Worm (Caenorhabditis elegans) whole organism, dauer: Measurements from ENCODE around the gene nhr-190.

Experiments
- unc-62 ChIP-seq: sonication (generic microtip); optimal IDR thresholded peaks from 2 replicates; lab custom pipeline; 2017; ENCODE audit warnings: missing biosample characterization, missing genetic modification reagents, missing genetic modification characterization

The nhr-190 gene

DNA sequence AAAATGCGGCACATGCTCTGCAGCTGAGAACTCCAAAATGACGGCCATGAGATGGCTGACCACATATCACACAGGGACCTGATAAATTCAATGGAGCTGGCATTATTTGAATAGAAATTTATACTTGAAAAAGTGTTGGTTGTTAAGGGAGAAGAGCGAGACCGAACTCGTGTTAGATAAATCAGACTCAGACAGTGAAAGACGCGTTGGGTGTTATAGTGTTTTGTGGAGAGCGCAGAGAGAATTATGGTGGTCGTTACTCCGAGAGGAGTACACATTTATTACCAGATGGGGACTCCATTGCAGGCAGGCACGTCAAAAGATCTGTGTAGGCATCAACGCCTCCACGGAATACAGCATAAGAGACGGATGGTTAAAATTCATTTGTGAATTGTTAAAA is at the start of gene nhr-190:
Gene nhr-190, minus strand, starts transcription at position 175 of the 400 bp plus-strand sequence.
- no peak for TF ChIP-seq unc-62

DNA sequence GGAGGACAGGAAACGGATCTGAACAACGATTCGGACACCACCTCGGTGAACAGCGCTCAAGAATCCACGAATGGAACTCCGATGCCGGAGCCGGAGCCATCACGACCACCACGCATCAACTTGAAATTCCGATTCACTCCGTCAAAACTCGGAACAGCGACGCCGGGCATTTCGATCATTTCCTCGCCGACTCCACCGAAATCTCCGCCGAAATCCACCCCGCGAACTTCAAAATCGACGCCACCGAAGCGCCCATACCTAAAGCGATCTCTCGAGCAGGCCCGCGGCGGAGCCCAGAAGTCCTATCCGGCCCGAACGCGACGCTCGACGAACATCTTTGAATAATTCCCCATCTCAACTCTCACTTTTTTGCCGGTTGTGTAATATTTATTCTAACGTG is 46.8 kb upstream of the nhr-190 start:
- no peak for TF ChIP-seq unc-62

DNA sequence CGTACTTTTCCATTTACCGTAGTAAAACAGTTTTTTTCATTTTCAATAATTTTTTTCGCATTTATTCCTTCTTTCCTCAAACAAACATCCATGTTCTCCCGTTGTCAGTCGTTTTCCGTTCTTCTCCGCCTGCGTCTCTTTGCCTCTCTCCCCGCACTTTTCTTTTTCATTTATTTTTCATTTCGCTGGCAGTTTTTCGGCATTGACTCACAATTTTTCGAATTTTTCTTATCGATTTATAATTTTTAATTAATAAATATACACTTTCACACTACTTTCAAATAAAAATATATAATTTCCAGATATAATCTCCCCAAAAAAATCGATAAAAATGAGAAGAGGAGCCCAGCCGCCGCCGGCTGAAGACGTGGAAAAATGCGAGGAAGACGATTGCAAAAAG is 44.7 kb upstream of the nhr-190 start, which contains the start of gene H25P19.1:
Gene H25P19.1, plus strand, starts transcription at position 301 of the 400 bp plus-strand sequence.
- TF ChIP-seq unc-62 = no peak

DNA sequence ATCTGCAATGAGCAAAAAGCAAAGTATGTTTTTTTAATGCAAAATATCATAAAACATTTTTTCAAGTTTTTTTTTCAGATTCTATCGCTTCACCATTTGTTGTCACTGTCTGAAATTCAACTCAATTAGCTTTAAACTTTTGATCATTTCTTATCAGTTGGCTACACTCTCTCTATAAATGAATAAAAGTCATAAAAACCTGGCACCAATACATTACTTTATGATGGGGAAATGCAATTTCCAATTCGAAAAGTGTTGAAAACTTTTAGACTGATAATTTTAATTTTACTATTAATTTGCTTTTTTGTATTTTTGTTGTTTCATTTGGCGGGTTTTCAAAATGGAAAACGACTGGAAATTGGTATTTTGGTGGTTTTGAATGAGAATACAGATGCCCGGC is 41.1 kb upstream of the nhr-190 start, which contains the start of gene F31F4.1:
Gene F31F4.1, plus strand, starts transcription at position 203 of the 400 bp plus-strand sequence.
- TF ChIP-seq unc-62 = no peak

DNA sequence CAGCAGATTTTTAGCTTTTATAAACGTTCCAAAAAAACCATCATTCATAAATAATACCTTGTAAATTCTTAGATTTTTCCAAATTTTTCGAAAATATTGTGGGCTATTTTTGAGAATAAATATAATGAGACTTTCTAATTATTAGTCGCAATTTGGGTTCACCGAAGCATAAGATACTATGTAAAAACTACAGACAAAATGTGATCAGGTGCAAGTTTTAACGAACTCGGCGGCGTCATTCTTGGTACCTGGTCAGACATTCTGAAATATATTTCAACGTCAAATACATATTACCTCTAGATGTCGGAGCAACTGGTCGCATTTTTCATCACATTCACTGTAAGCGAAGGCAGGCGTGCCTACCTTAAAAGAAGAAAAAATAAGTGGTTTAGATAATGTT is 39.3 kb upstream of the nhr-190 start, which contains the start of gene srx-23:
Gene srx-23, plus strand, starts transcription at position 301 of the 400 bp plus-strand sequence.
- TF ChIP-seq unc-62 = no peak

DNA sequence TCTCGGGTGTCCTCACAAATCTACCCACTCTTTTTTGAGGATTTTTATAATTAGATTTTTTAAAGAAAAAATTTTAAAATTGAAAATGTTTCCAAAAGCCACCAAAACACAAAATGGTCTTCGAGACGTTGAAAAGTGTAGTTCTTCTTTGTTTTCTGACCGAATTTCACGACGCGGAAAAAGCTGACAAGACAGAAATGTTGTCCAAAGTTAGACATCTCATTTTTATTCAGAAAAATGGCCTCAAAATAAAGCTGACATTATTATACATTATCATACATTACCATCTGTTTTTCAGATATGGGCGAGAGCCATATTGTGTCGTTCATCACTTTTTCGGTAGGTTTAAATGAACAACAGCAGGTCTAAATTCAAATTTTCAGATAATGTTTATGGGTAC is 36.9 kb upstream of the nhr-190 start, which contains the start of gene srx-22:
Gene srx-22, plus strand, starts transcription at position 301 of the 400 bp plus-strand sequence.
- TF ChIP-seq unc-62 = no peak

DNA sequence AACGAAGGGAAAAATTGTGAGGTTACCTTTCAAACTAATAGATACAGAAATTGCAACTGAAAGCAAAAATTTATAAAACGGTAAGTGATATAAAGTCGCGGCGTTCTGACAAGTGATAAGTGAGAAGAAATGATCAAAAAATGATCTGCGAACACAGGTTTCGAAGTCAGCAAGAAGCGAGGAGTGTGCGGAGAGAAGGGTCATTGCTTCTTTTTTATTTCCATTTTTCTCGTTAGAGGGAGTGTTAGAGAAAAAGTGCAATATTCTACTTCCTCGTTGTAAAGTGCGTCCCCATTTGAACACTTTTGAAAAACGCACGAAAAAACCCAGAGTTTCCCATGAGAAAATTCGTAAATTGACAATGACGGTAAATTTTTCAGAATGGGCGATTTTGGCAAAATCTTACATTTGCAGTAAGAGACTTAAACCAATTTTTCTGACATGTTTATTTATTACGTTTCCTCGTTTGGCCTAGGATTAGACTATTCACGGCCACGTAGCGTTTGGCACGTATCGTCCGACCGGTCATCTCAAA is 33.9 kb upstream of the nhr-190 start, which contains the start of the genes fbxa-72 and srx-21:
Gene fbxa-72, minus strand, starts transcription at position 204 of the 535 bp plus-strand sequence.
Gene srx-21, plus strand, starts transcription at position 485 of the 535 bp plus-strand sequence.
- TF ChIP-seq unc-62 = no peak

DNA sequence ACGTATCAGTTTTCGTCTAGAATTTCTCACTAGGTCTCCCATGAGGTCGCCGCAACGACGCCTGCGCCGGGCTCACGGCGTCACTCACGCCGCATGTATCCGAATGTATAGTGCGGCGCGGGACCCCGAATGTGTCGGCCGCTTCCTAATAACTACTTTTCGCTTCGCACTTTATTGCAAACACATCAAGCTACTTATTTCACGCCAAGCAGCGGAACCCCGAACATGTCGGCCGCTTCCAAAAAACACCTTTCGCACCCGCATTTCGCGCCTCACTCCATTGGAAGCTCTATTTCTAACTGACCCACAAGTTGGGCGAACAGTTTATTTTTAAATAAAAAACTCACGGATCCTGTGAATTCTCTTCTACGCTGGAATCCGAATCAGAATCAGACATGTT is 33.4 kb upstream of the nhr-190 start:
- no peak for TF ChIP-seq unc-62

DNA sequence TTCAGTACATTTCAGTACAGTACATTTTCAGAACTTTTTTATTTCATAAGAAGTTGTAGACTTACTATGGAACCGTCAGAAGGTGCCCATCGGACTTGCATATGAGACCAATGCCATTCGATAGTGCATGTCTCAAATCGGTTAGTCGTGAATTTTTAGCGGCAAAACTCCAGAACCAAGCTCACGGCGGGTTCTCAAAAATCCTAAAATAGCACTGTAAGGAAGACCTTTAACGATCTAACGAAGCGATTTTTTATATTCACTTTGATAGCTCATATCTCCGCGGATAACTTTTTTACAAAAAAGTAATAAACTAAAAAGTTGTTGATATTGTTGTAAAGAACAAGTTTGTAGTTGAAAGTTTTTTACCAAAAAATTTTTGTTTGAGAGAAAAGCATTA is 31.5 kb upstream of the nhr-190 start, which contains the start of gene sru-25:
Gene sru-25, minus strand, starts transcription at position 101 of the 400 bp plus-strand sequence.
- TF ChIP-seq unc-62 = no peak

DNA sequence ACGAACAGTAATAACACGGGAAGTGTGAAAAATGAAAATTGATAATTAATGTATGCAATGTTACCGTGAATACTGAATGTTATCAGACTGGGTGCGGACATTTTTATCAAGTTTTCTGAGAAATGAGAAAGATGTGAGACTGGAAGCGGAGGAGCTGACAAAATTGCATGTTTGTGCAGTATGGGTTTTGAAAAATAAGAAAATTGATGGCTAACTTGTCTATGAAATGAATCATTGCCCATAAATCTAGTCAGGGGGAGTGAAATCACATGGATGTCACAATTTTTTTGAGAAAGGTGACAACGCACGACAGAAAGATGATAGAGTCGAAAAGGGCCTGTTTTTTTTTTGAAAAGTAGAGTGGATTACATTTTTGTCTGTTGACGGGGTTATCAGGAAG is 28.6 kb upstream of the nhr-190 start, which contains the start of gene sru-24:
Gene sru-24, minus strand, starts transcription at position 101 of the 400 bp plus-strand sequence.
- TF ChIP-seq unc-62 = no peak

DNA sequence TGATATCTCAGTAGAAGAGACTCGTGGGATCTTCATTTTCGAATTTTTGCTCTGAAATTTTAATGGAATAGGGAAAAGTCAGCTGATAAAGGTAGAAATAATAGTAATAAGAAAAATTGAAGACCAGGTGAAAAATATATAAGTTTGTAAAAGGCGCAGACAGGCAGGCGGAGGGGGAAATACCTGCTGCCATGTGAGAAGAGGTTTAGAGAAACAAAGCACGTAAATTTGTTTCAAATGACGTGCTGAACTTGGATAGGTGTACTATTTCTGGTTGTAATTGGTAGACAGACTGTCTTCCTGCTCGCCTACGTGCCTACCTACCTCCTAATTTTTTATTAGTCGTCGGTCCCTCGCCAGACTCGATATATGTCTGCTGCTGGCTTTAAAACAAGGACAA is 24.7 kb upstream of the nhr-190 start, which contains the start of gene nhr-180:
Gene nhr-180, minus strand, starts transcription at position 52 of the 400 bp plus-strand sequence.
- TF ChIP-seq unc-62 = no peak

DNA sequence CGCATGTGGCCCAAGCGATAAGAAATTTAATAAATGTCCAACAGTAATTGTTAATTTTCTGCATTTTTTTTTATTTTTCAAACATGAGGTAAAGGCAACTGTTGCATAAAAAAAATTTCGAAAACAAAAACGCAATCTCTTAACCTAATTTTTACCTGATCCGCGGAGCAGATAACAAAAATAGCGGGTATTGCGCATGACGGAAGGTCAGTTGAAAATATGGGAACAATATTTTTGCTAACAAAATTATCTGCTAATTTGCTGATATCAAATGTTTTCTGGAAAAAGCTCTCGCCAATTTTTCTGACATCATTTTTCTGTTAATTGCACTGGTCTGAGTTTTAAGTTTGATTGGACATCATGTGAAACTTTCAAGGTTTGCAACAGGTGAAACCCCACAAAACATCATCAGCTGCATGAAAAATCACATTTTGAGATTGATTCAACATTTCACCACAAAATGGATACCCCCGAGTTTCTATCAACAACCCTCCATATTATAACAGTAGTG is 21.7 kb upstream of the nhr-190 start, which contains the start of the genes F31F4.11 and srh-266:
Gene F31F4.11, minus strand, starts transcription at position 101 of the 511 bp plus-strand sequence.
Gene srh-266, plus strand, starts transcription at position 461 of the 511 bp plus-strand sequence.
- no peak for TF ChIP-seq unc-62

DNA sequence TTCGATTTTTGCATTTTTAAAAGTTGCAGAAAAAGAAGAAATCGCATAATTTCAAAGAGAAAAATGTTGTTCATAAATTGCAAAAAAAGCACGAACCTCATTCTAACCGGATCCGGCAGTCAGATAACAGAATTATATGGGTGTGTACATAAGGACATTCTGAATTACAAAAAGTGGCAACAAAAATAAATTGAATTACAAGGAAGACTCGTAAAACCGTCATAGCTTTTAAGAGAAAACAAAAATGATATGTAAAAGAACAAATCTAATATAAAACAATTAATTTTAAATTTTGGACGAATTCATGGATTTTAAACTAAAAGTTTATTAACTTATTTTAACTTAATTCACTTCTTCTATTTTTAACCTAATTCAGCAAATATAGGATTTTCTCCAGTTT is 17.5 kb upstream of the nhr-190 start, which contains the start of gene F31F4.17:
Gene F31F4.17, minus strand, starts transcription at position 101 of the 400 bp plus-strand sequence.
- no peak for TF ChIP-seq unc-62

DNA sequence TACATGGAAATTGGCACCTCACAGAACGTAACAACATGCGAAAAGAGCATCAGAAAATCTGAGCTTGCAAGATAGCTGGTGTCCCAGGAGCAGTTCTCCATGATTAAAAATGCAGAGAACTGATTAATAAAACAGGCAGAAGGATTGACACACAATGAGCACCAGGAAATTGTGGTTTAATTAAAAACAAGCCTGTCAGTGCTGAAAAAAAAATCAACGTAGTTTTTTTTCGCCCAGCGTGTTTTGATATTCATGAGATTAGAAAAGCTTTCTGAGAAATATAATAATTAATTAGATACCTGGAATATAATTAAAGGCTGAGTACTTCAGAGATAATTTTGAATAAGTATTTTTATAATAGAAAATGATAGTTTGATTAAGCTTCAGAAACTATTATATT is 15.0 kb upstream of the nhr-190 start, which contains the start of gene srh-246:
Gene srh-246, minus strand, starts transcription at position 101 of the 400 bp plus-strand sequence.
- TF ChIP-seq unc-62 = no peak

DNA sequence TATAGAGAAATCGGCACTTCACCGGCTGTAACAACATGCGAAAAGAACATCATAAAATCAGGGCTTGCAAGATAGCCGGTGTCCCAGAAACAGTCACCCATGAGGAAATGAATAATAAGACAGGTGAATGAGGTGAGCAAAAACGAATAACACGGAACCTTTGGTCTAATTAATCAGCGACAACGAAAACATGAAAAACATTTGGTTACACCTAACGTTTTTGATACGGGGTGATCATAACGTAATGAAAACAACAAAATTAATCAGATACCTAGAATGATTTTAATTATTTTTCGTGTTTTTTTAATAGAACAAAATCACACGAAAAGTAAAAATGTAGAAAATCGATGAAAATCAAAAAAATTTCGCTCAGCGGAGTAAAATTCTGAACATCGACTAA is 13.1 kb upstream of the nhr-190 start, which contains the start of gene srh-245:
Gene srh-245, minus strand, starts transcription at position 101 of the 400 bp plus-strand sequence.
- TF ChIP-seq unc-62 = no peak

DNA sequence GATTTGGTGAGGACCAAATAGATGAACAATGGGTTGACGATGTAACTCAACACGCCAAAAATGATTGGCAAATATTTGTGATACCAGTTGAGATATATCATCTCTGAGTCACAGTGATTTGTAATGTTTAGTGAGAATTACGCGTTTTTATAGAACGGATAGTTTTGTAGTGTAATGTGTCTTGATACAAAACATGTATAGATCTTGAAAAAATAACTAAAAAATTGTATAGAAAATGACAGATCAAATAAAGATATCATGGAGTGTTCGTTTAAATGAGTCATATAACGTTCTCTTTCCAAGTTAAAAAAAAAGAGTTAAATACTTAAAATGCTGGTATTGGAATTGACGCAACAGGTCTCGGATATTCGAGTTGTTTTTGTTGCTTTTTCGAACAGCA is 11.7 kb upstream of the nhr-190 start, which contains the start of gene srj-6:
Gene srj-6, minus strand, starts transcription at position 101 of the 400 bp plus-strand sequence.
- no peak for TF ChIP-seq unc-62

DNA sequence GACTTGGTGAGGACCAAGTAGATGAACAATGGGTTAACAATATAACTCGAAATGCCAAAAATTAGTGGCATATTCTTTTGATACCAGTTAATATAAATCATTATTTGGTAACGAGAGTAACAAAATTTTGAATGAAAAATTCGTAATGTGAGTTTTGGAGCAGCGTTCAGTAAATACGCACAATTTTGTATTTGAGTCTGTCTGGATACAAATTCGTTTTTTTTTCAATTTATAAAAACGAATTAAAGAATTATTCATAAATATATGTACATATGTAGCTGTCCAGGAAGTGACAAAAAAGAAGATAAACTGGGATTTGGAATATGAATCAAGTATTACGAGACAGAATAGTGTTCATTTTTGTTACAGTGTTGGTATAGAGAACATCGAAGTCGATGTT is 10.2 kb upstream of the nhr-190 start, which contains the start of gene srj-5:
Gene srj-5, minus strand, starts transcription at position 101 of the 400 bp plus-strand sequence.
- TF ChIP-seq unc-62 = no peak
